Fruit fly (Drosophila melanogaster) whole organism, embryonic: ENCODE data around the gene Kap3.

Experiments used
- ATbp ChIP-seq: fragments of 200-800 bp; sonication (Bioruptor generic); optimal IDR thresholded peaks from 2 replicates; lab custom pipeline; 2017; ENCODE audit warnings: missing biosample characterization, mild to moderate bottlenecking, missing genetic modification characterization, missing genetic modification reagents
- Atf-2 ChIP-seq: fragments of 200-800 bp; sonication (Bioruptor generic); optimal IDR thresholded peaks from 2 replicates; lab custom pipeline; 2016; ENCODE audit warnings: missing biosample characterization, missing genetic modification characterization
- BEAF-32 ChIP-seq: fragments of 200-800 bp; sonication (Bioruptor generic); optimal IDR thresholded peaks from 3 replicates; lab custom pipeline; 2017; ENCODE audit warnings: missing biosample characterization, missing genetic modification characterization, mild to moderate bottlenecking, moderate library complexity, missing genetic modification reagents
- CG10267 ChIP-seq: fragments of 200-800 bp; sonication (Bioruptor generic); optimal IDR thresholded peaks from 2 replicates; lab custom pipeline; 2018; ENCODE audit warnings: missing biosample characterization, mild to moderate bottlenecking, missing genetic modification characterization, moderate library complexity
- CG13287 ChIP-seq: fragments of 200-800 bp; sonication (Bioruptor generic); IDR thresholded peaks from 2 replicates; pipeline ENCODE4 v1.3.6; 2022; ENCODE audit warnings: missing biosample characterization, missing genetic modification characterization; ENCODE audit not compliant: partially characterized antibody
- CG15514 ChIP-seq: fragments of 200-800 bp; sonication (Bioruptor generic); optimal IDR thresholded peaks from 3 replicates; lab custom pipeline; 2017; ENCODE audit warnings: missing biosample characterization, missing genetic modification characterization, mild to moderate bottlenecking, moderate library complexity, missing genetic modification reagents
- CG16813 ChIP-seq: fragments of 200-800 bp; sonication (Bioruptor generic); IDR thresholded peaks from 3 replicates; pipeline ENCODE4 v1.3.6; 2022; ENCODE audit warnings: missing biosample characterization, missing genetic modification characterization; ENCODE audit not compliant: partially characterized antibody
- CG17612 ChIP-seq: fragments of 200-800 bp; sonication (Bioruptor generic); IDR thresholded peaks from 2 replicates; pipeline ENCODE4 v1.3.6; 2022; ENCODE audit warnings: missing biosample characterization, missing genetic modification characterization
- CG2116 ChIP-seq: fragments of 200-800 bp; sonication (Bioruptor generic); optimal IDR thresholded peaks from 3 replicates; lab custom pipeline; 2018; ENCODE audit warnings: missing biosample characterization, mild to moderate bottlenecking, missing genetic modification characterization
- CG2120 ChIP-seq: fragments of 200-800 bp; sonication (Bioruptor generic); optimal IDR thresholded peaks from 3 replicates; lab custom pipeline; 2016; ENCODE audit warnings: missing biosample characterization, missing genetic modification characterization
- CG2712 ChIP-seq: fragments of 200-800 bp; optimal IDR thresholded peaks from 3 replicates; lab custom pipeline; 2019; ENCODE audit warnings: missing biosample characterization, mild to moderate bottlenecking, missing genetic modification characterization, moderate library complexity
- CG30020 ChIP-seq: fragments of 200-800 bp; optimal IDR thresholded peaks from 2 replicates; lab custom pipeline; 2019; ENCODE audit warnings: missing biosample characterization, mild to moderate bottlenecking, missing genetic modification characterization, moderate library complexity
- CG3065 ChIP-seq: fragments of 200-800 bp; sonication (Bioruptor generic); optimal IDR thresholded peaks from 2 replicates; lab custom pipeline; 2016; ENCODE audit warnings: missing biosample characterization, missing genetic modification characterization
- CG31365 ChIP-seq: fragments of 200-800 bp; sonication (Bioruptor generic); optimal IDR thresholded peaks from 2 replicates; lab custom pipeline; 2018; ENCODE audit warnings: missing biosample characterization, mild to moderate bottlenecking, missing genetic modification characterization
- CG31441 ChIP-seq: fragments of 200-800 bp; sonication (Bioruptor generic); IDR thresholded peaks from 2 replicates; pipeline ENCODE4 v1.3.6; 2022; ENCODE audit warnings: missing biosample characterization, missing genetic modification characterization
- CG32772 ChIP-seq: fragments of 200-800 bp; sonication (Bioruptor generic); IDR thresholded peaks from 2 replicates; pipeline ENCODE4 v1.3.6; 2022; ENCODE audit warnings: missing biosample characterization, missing genetic modification characterization
- CG34422 ChIP-seq: fragments of 200-800 bp; sonication (Bioruptor generic); IDR thresholded peaks from 3 replicates; pipeline ENCODE4 v1.3.6; 2022; ENCODE audit warnings: missing biosample characterization, missing genetic modification characterization
- CG4617 ChIP-seq: fragments of 200-800 bp; sonication (Bioruptor generic); optimal IDR thresholded peaks from 3 replicates; lab custom pipeline; 2016; ENCODE audit warnings: missing biosample characterization, missing genetic modification characterization, borderline replicate concordance
- CG4730 ChIP-seq: fragments of 200-800 bp; sonication (Bioruptor generic); IDR thresholded peaks from 2 replicates; pipeline ENCODE4 v1.3.6; 2022; ENCODE audit warnings: missing biosample characterization, missing genetic modification characterization
- CG9727 ChIP-seq: fragments of 200-800 bp; sonication (Bioruptor generic); optimal IDR thresholded peaks from 3 replicates; lab custom pipeline; 2017; ENCODE audit warnings: missing biosample characterization, mild to moderate bottlenecking, missing genetic modification characterization
- CG9797 ChIP-seq: fragments of 200-800 bp; sonication (Bioruptor generic); optimal IDR thresholded peaks from 3 replicates; lab custom pipeline; 2018; ENCODE audit warnings: missing biosample characterization, mild to moderate bottlenecking, missing genetic modification characterization
- CG9932 ChIP-seq: fragments of 200-800 bp; sonication (Bioruptor generic); IDR thresholded peaks from 2 replicates; pipeline ENCODE4 v1.3.6; 2022; ENCODE audit warnings: missing biosample characterization, missing genetic modification characterization
- Dref ChIP-seq: fragments of 200-800 bp; sonication (Bioruptor generic); IDR thresholded peaks from 2 replicates; pipeline ENCODE4 v1.3.6; 2022; ENCODE audit warnings: missing biosample characterization, missing genetic modification characterization
- E2f2 ChIP-seq: fragments of 200-800 bp; sonication (Bioruptor generic); IDR thresholded peaks from 2 replicates; pipeline ENCODE4 v1.3.6; 2022; ENCODE audit warnings: missing biosample characterization, missing genetic modification characterization
- Gug ChIP-seq: fragments of 200-800 bp; sonication (Bioruptor generic); IDR thresholded peaks from 4 replicates; pipeline ENCODE4 v1.3.6; 2022; ENCODE audit warnings: missing biosample characterization, missing genetic modification characterization
- Hey ChIP-seq: fragments of 200-800 bp; sonication (Bioruptor generic); optimal IDR thresholded peaks from 3 replicates; lab custom pipeline; 2018; ENCODE audit warnings: missing biosample characterization, mild to moderate bottlenecking, missing genetic modification characterization
- Lhr ChIP-seq: fragments of 200-800 bp; sonication (Bioruptor generic); optimal IDR thresholded peaks from 3 replicates; lab custom pipeline; 2017; ENCODE audit warnings: mild to moderate bottlenecking, missing biosample characterization, missing genetic modification reagents, missing genetic modification characterization
- Myb ChIP-seq: fragments of 200-800 bp; sonication (Bioruptor generic); optimal IDR thresholded peaks from 2 replicates; lab custom pipeline; 2016; ENCODE audit warnings: missing biosample characterization, missing genetic modification characterization
- Sin3A ChIP-seq: fragments of >200 bp; optimal IDR thresholded peaks from 2 replicates; lab custom pipeline; 2018
- Sry-δ ChIP-seq: fragments of 200-800 bp; sonication (Bioruptor generic); optimal IDR thresholded peaks from 2 replicates; lab custom pipeline; 2016; ENCODE audit warnings: missing biosample characterization, missing genetic modification characterization
- TFAM ChIP-seq: fragments of 200-800 bp; sonication (Bioruptor generic); optimal IDR thresholded peaks from 2 replicates; lab custom pipeline; 2017; ENCODE audit warnings: missing biosample characterization, missing genetic modification characterization, inconsistent platforms
- Xrp1 ChIP-seq: fragments of 200-800 bp; sonication (Bioruptor generic); IDR thresholded peaks from 2 replicates; pipeline ENCODE4 v1.3.6; 2022; ENCODE audit warnings: missing biosample characterization, missing genetic modification characterization
- YL-1 ChIP-seq: fragments of 200-800 bp; sonication (Bioruptor generic); optimal IDR thresholded peaks from 3 replicates; lab custom pipeline; 2017; ENCODE audit warnings: missing biosample characterization, mild to moderate bottlenecking, missing genetic modification characterization
- al ChIP-seq: fragments of 200-800 bp; sonication (Bioruptor generic); IDR thresholded peaks from 2 replicates; pipeline ENCODE4 v1.3.6; 2022; ENCODE audit warnings: missing biosample characterization, missing genetic modification characterization
- amos ChIP-seq: fragments of 200-800 bp; sonication (Bioruptor generic); IDR thresholded peaks from 2 replicates; pipeline ENCODE4 v1.3.6; 2022; ENCODE audit warnings: missing biosample characterization, missing genetic modification characterization; ENCODE audit not compliant: partially characterized antibody
- ci ChIP-seq: fragments of 200-800 bp; sonication (Bioruptor generic); IDR thresholded peaks from 3 replicates; pipeline ENCODE4 v1.3.6; 2022; ENCODE audit warnings: missing biosample characterization, missing genetic modification characterization
- emc ChIP-seq: fragments of 200-800 bp; sonication (Bioruptor generic); optimal IDR thresholded peaks from 2 replicates; lab custom pipeline; 2016; ENCODE audit warnings: missing biosample characterization, missing genetic modification characterization
- exex ChIP-seq: fragments of 200-800 bp; sonication (Bioruptor generic); optimal IDR thresholded peaks from 4 replicates; lab custom pipeline; 2018; ENCODE audit warnings: missing biosample characterization, mild to moderate bottlenecking, missing genetic modification characterization, moderate library complexity
- hb ChIP-seq: fragments of 200-800 bp; sonication (Bioruptor generic); IDR thresholded peaks from 3 replicates; pipeline ENCODE4 v1.3.6; 2022; ENCODE audit warnings: missing biosample characterization, missing genetic modification characterization; ENCODE audit not compliant: partially characterized antibody
- hbn ChIP-seq: fragments of 200-800 bp; sonication (Bioruptor generic); IDR thresholded peaks from 2 replicates; pipeline ENCODE4 v1.3.6; 2022; ENCODE audit warnings: missing biosample characterization, missing genetic modification characterization; ENCODE audit not compliant: partially characterized antibody
- inv ChIP-seq: fragments of 200-800 bp; sonication (Bioruptor generic); IDR thresholded peaks from 2 replicates; pipeline ENCODE4 v1.3.6; 2022; ENCODE audit warnings: missing biosample characterization, missing genetic modification characterization; ENCODE audit not compliant: partially characterized antibody
- lbe ChIP-seq: fragments of 200-800 bp; sonication (Bioruptor generic); optimal IDR thresholded peaks from 2 replicates; lab custom pipeline; 2016; ENCODE audit warnings: missing biosample characterization, mild to moderate bottlenecking, missing genetic modification characterization
- lilli ChIP-seq: fragments of 200-800 bp; sonication (Bioruptor generic); optimal IDR thresholded peaks from 3 replicates; lab custom pipeline; 2016; ENCODE audit warnings: missing biosample characterization, missing genetic modification characterization
- odd ChIP-seq: fragments of 200-800 bp; sonication (Bioruptor generic); optimal IDR thresholded peaks from 2 replicates; lab custom pipeline; 2017; ENCODE audit warnings: missing biosample characterization, mild to moderate bottlenecking, missing genetic modification characterization
- pzg ChIP-seq: fragments of 200-800 bp; sonication (Bioruptor generic); optimal IDR thresholded peaks from 3 replicates; lab custom pipeline; 2018; ENCODE audit warnings: missing biosample characterization, mild to moderate bottlenecking, missing genetic modification characterization, moderate library complexity
- sens ChIP-seq: fragments of 200-800 bp; sonication (Bioruptor generic); peaks from one replicate; lab custom pipeline; 2016; ENCODE audit warnings: missing biosample characterization, missing genetic modification characterization
- sna ChIP-seq: fragments of 200-800 bp; sonication (Bioruptor generic); IDR thresholded peaks from 2 replicates; pipeline ENCODE4 v1.3.6; 2022; ENCODE audit warnings: missing biosample characterization, missing genetic modification characterization; ENCODE audit not compliant: partially characterized antibody
- sob ChIP-seq: fragments of 200-800 bp; sonication (Bioruptor generic); IDR thresholded peaks from 2 replicates; pipeline ENCODE4 v1.3.6; 2022; ENCODE audit warnings: missing biosample characterization, missing genetic modification characterization
- stwl ChIP-seq: fragments of 200-800 bp; sonication (Bioruptor generic); optimal IDR thresholded peaks from 3 replicates; lab custom pipeline; 2018; ENCODE audit warnings: missing biosample characterization, mild to moderate bottlenecking, missing genetic modification characterization, moderate library complexity
- trem ChIP-seq: fragments of 200-800 bp; optimal IDR thresholded peaks from 3 replicates; lab custom pipeline; 2019; ENCODE audit warnings: missing biosample characterization, mild to moderate bottlenecking, missing genetic modification characterization, moderate library complexity

Kap3 gene

DNA sequence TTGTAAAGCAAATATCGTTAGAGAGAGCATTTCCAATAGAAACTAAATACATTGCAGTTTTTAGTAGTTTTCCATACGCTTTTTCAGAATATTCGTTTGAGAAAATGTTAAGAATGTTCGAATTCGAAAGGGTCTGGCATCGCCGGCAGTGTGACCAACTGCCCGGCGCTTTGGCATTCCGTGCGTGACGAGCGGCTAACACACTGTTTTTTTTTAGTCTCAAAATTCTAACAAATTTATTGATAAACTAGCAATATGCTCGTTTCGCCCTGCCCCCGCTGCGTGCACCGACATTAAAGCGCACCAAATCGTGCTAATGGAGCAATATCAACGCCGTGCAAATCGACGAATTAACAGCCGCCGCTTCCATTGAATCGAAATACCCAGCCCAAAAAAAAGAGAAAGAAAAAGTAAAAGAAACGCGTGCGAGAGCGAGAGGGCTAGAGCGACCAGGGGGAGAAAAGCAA, 15.9 kb upstream of the Kap3 start, which contains the start of gene dsh (continued):
- TF ChIP-seq CG4617 (GFP tag; lab: Kevin White, UChicago) (peak; percentile 87), Sin3A (lab: Kevin White, UChicago) (peak; percentile 48), Sry-δ (GFP tag; lab: Kevin White, UChicago) (peak; percentile 57), CG16813 (GFP tag; lab: Robert Waterston, UW) (peak; percentile 45; the same call in 2 of the 3 replicates), CG31365 (tag; lab: Kevin White, UChicago) (no peak), CG17612 (GFP tag; lab: Robert Waterston, UW) (no peak), Myb (GFP tag; lab: Kevin White, UChicago) (peak; percentile 65), exex (no peak), YL-1 (peak; percentile 32), CG9727 (peak; percentile 24), al (GFP tag; lab: Robert Waterston, UW) (no peak), BEAF-32 (GFP tag; lab: Kevin White, UChicago) (peak; percentile 74), ATbp (GFP tag; lab: Kevin White, UChicago) (no peak), stwl (tag; lab: Kevin White, UChicago) (peak; percentile 32), CG2712 (peak; percentile 11), CG2116 (GFP tag; lab: Kevin White, UChicago) (peak; percentile 56), sob (GFP tag; lab: Robert Waterston, UW) (0 out of 2 replicates have a peak, but pooled peaks have one; percentile 7), trem (tag; lab: Kevin White, UChicago) (peak; percentile 56), hbn (GFP tag; lab: Robert Waterston, UW) (peak; percentile 45), CG3065 (GFP tag; lab: Kevin White, UChicago) (no peak), amos (peak; percentile 29; the same call in 1 of the 2 replicates), CG32772 (no peak), CG31441 (GFP tag; lab: Robert Waterston, UW) (no peak), TFAM (no peak), CG15514 (peak; percentile 15), CG4730 (GFP tag; lab: Robert Waterston, UW) (no peak), CG34422 (GFP tag; lab: Robert Waterston, UW) (0 out of 3 replicates have a peak, but pooled peaks have one; percentile 48), Hey (tag; lab: Kevin White, UChicago) (no peak), inv (GFP tag; lab: Robert Waterston, UW) (peak; percentile 38; the same call in 1 of the 2 replicates), Atf-2 (no peak), sens (GFP tag; lab: Kevin White, UChicago) (peak; percentile 86), pzg (GFP tag; lab: Kevin White, UChicago) (peak; percentile 61), CG30020 (tag; lab: Kevin White, UChicago) (peak; percentile 38), lilli (GFP tag; lab: Kevin White, UChicago) (peak; percentile 21), odd (GFP tag; lab: Kevin White, UChicago) (no peak), hb (GFP tag; lab: Robert Waterston, UW) (no peak), Lhr (GFP tag; lab: Kevin White, UChicago) (peak; percentile 5), E2f2 (peak; percentile 62), Xrp1 (0 out of 2 replicates have a peak, but pooled peaks have one; percentile 10), Dref (peak; percentile 61), Gug (no peak), ci (0 out of 3 replicates have a peak, but pooled peaks have one; percentile 17), emc (no peak), lbe (no peak), CG2120 (GFP tag; lab: Kevin White, UChicago) (peak; percentile 29), CG9797 (GFP tag; lab: Kevin White, UChicago) (peak; percentile 72), CG13287 (GFP tag; lab: Robert Waterston, UW) (peak; percentile 68), CG9932 (GFP tag; lab: Robert Waterston, UW) (0 out of 2 replicates have a peak, but pooled peaks have one; percentile 22), CG10267 (tag; lab: Kevin White, UChicago) (peak; percentile 53), sna (GFP tag; lab: Robert Waterston, UW) (0 out of 2 replicates have a peak, but pooled peaks have one; percentile 29)
